Fruit fly (Drosophila melanogaster) whole organism, prepupa: Measurements from ENCODE around the gene halo.

Source experiments
- Blimp-1 ChIP-seq: fragments of 200-800 bp; sonication (Bioruptor generic); optimal IDR thresholded peaks from 3 replicates; lab custom pipeline; 2017; ENCODE audit warnings: missing biosample characterization, missing genetic modification characterization, mild to moderate bottlenecking, moderate library complexity, missing genetic modification reagents
- CG16779 ChIP-seq: fragments of 200-800 bp; sonication (Bioruptor generic); optimal IDR thresholded peaks from 3 replicates; lab custom pipeline; 2017; ENCODE audit warnings: missing biosample characterization, mild to moderate bottlenecking, missing genetic modification characterization
- CG6163 ChIP-seq: fragments of 200-800 bp; sonication (Bioruptor generic); IDR thresholded peaks from 3 replicates; pipeline ENCODE4 v1.3.6; 2022; ENCODE audit warnings: missing biosample characterization, missing genetic modification characterization
- CG6276 ChIP-seq: fragments of 200-800 bp; sonication (Bioruptor generic); optimal IDR thresholded peaks from 2 replicates; lab custom pipeline; 2017; ENCODE audit warnings: missing biosample characterization, mild to moderate bottlenecking, missing genetic modification characterization
- CG6854 ChIP-seq: fragments of 200-800 bp; sonication (Bioruptor generic); optimal IDR thresholded peaks from 2 replicates; lab custom pipeline; 2017; ENCODE audit warnings: missing biosample characterization, mild to moderate bottlenecking, missing genetic modification characterization
- Smox ChIP-seq: fragments of 200-800 bp; sonication (Bioruptor generic); optimal IDR thresholded peaks from 3 replicates; lab custom pipeline; 2016; ENCODE audit warnings: missing biosample characterization, missing genetic modification characterization
- Sox102F ChIP-seq: fragments of 200-800 bp; sonication (Bioruptor generic); optimal IDR thresholded peaks from 2 replicates; lab custom pipeline; 2016; ENCODE audit warnings: missing biosample characterization, mild to moderate bottlenecking, missing genetic modification characterization
- fkh ChIP-seq: fragments of 200-800 bp; sonication (Bioruptor generic); optimal IDR thresholded peaks from 3 replicates; lab custom pipeline; 2017; ENCODE audit warnings: missing biosample characterization, mild to moderate bottlenecking, missing genetic modification characterization, moderate library complexity
- pdm3 ChIP-seq: fragments of 200-800 bp; sonication (Bioruptor generic); optimal IDR thresholded peaks from 3 replicates; lab custom pipeline; 2016; ENCODE audit warnings: missing biosample characterization, missing genetic modification characterization
- spab ChIP-seq: fragments of 200-800 bp; sonication (Bioruptor generic); optimal IDR thresholded peaks from 2 replicates; lab custom pipeline; 2017; ENCODE audit warnings: missing biosample characterization, mild to moderate bottlenecking, missing genetic modification characterization, missing genetic modification reagents

dm6 chr2L:1504288-1504687 is 13.7 kb downstream of the halo start:
- TF ChIP-seq fkh (no peak), Smox (GFP tag; lab: Kevin White, UChicago) (no peak), CG6163 (GFP tag; lab: Robert Waterston, UW) (no peak), CG6854 (GFP tag; lab: Kevin White, UChicago) (no peak), CG16779 (no peak), Blimp-1 (GFP tag; lab: Kevin White, UChicago) (no peak), pdm3 (GFP tag; lab: Kevin White, UChicago) (no peak), Sox102F (no peak), spab (GFP tag; lab: Kevin White, UChicago) (no peak), CG6276 (GFP tag; lab: Kevin White, UChicago) (no peak)
